Worm (Caenorhabditis elegans) whole organism, young adult: Measurements from ENCODE around the gene F01D5.10.

Source experiments
- B0019.2 ChIP-seq: fragments of 200-800 bp; sonication (Bioruptor generic); conservative IDR thresholded peaks from 2 replicates; pipeline ENCODE4 v1.3.6; 2022; ENCODE audit warnings: missing genetic modification reagents, missing genetic modification characterization, missing compliant biosample characterization
- B0035.1 ChIP-seq: sonication (generic microtip); optimal IDR thresholded peaks from 2 replicates; lab custom pipeline; 2016; ENCODE audit warnings: missing genetic modification characterization, mild to moderate bottlenecking, missing compliant biosample characterization, missing genotype, missing genetic modification reagents
- B0336.3 ChIP-seq: fragments of 200-800 bp; sonication (Bioruptor generic); IDR thresholded peaks from 2 replicates; pipeline ENCODE4 v1.3.6; 2022; ENCODE audit warnings: missing genetic modification characterization, missing compliant biosample characterization
- F10E7.11 ChIP-seq: sonication (generic microtip); optimal IDR thresholded peaks from 2 replicates; lab custom pipeline; 2017; ENCODE audit warnings: mild to moderate bottlenecking, missing genetic modification characterization, moderate library complexity, missing compliant biosample characterization
- F33H1.4 ChIP-seq: fragments of 200-800 bp; sonication (Bioruptor generic); IDR thresholded peaks from 2 replicates; pipeline ENCODE4 v1.3.6; 2022; ENCODE audit warnings: missing genetic modification reagents, missing genetic modification characterization, missing compliant biosample characterization
- K12H6.12 ChIP-seq: fragments of 200-800 bp; sonication (Bioruptor generic); optimal IDR thresholded peaks from 2 replicates; lab custom pipeline; 2018; ENCODE audit warnings: mild to moderate bottlenecking, missing genetic modification characterization, missing compliant biosample characterization
- T07F8.4 ChIP-seq: sonication (generic microtip); optimal IDR thresholded peaks from 2 replicates; lab custom pipeline; 2016; ENCODE audit warnings: mild to moderate bottlenecking, missing genetic modification characterization, moderate library complexity, missing compliant biosample characterization
- T26A5.8 ChIP-seq: sonication (generic microtip); optimal IDR thresholded peaks from 2 replicates; lab custom pipeline; 2016; ENCODE audit warnings: missing genetic modification characterization, missing compliant biosample characterization
- Y79H2A.3 ChIP-seq: fragments of 200-800 bp; sonication (Bioruptor generic); conservative IDR thresholded peaks from 2 replicates; pipeline ENCODE4 v1.3.6; 2022; ENCODE audit warnings: missing genetic modification reagents, missing genetic modification characterization, missing compliant biosample characterization
- akir-1 ChIP-seq: fragments of 200-800 bp; sonication (Bioruptor generic); optimal IDR thresholded peaks from 2 replicates; lab custom pipeline; 2018; ENCODE audit warnings: mild to moderate bottlenecking, missing genetic modification characterization, moderate library complexity, missing compliant biosample characterization
- ama-1 ChIP-seq, 3 experiments: fragments of 150-350 bp in 1 of 3; sonication (generic microtip) in 2 of 3; optimal IDR thresholded peaks; 2 replicates each; lab custom pipeline; 2014 to 2018; ENCODE audit warnings: missing biosample characterization in 2 of 3, missing genetic modification characterization in 2 of 3, missing genetic modification reagents in 2 of 3
- aptf-2 ChIP-seq: fragments of 200-800 bp; sonication (Bioruptor generic); conservative IDR thresholded peaks from 2 replicates; pipeline ENCODE4 v1.3.6; 2022; ENCODE audit warnings: missing genetic modification reagents, missing genetic modification characterization, missing compliant biosample characterization
- atf-7 ChIP-seq: sonication (generic microtip); optimal IDR thresholded peaks from 2 replicates; lab custom pipeline; 2017; ENCODE audit warnings: mild to moderate bottlenecking, missing genetic modification characterization, missing compliant biosample characterization
- athp-1 ChIP-seq: sonication (generic microtip); optimal IDR thresholded peaks from 2 replicates; lab custom pipeline; 2017; ENCODE audit warnings: mild to moderate bottlenecking, missing genetic modification characterization, missing compliant biosample characterization
- attf-5 ChIP-seq: fragments of 200-800 bp; sonication (Bioruptor generic); optimal IDR thresholded peaks from 2 replicates; lab custom pipeline; 2018; ENCODE audit warnings: mild to moderate bottlenecking, missing genetic modification characterization, missing compliant biosample characterization
- bed-1 ChIP-seq: fragments of 200-800 bp; sonication (Bioruptor generic); IDR thresholded peaks from 2 replicates; pipeline ENCODE4 v1.3.6; 2022; ENCODE audit warnings: missing genetic modification reagents, missing genetic modification characterization, missing compliant biosample characterization
- cebp-1 ChIP-seq, 2 experiments: fragments of 200-800 bp in 1 of 2; sonication (Bioruptor generic) in 1 of 2; sonication (generic microtip) in 1 of 2; IDR thresholded peaks in 1 of 2; optimal IDR thresholded peaks in 1 of 2; 2 replicates each; pipeline versions ENCODE4 v1.3.6 to Lab custom; 2017 to 2022; ENCODE audit warnings: missing compliant biosample characterization in 2 of 2, missing genetic modification characterization in 2 of 2, mild to moderate bottlenecking in 1 of 2, missing genetic modification reagents in 1 of 2, moderate library complexity in 1 of 2
- cebp-2 ChIP-seq: fragments of 200-800 bp; sonication (Bioruptor generic); IDR thresholded peaks from 2 replicates; pipeline ENCODE4 v1.3.6; 2022; ENCODE audit warnings: missing genetic modification characterization, missing compliant biosample characterization
- ceh-91 ChIP-seq: fragments of 200-800 bp; sonication (Bioruptor generic); IDR thresholded peaks from 2 replicates; pipeline ENCODE4 v1.3.6; 2022; ENCODE audit warnings: missing genetic modification reagents, missing genetic modification characterization, missing compliant biosample characterization
- chd-7 ChIP-seq: sonication (generic microtip); optimal IDR thresholded peaks from 2 replicates; lab custom pipeline; 2016; ENCODE audit warnings: mild to moderate bottlenecking, missing genetic modification characterization, moderate library complexity, missing compliant biosample characterization
- die-1 ChIP-seq: sonication (generic microtip); optimal IDR thresholded peaks from 2 replicates; lab custom pipeline; 2016; ENCODE audit warnings: missing genotype, mild to moderate bottlenecking, missing genetic modification characterization, missing compliant biosample characterization
- dox-1 ChIP-seq: fragments of 200-800 bp; sonication (Bioruptor generic); IDR thresholded peaks from 2 replicates; pipeline ENCODE4 v1.3.6; 2022; ENCODE audit warnings: missing genetic modification reagents, missing genetic modification characterization, missing compliant biosample characterization
- egl-44 ChIP-seq: fragments of 200-800 bp; sonication (Bioruptor generic); IDR thresholded peaks from 2 replicates; pipeline ENCODE4 v1.3.6; 2022; ENCODE audit warnings: missing genetic modification reagents, missing genetic modification characterization, missing compliant biosample characterization
- ets-4 ChIP-seq: fragments of 200-800 bp; sonication (Bioruptor generic); optimal IDR thresholded peaks from 2 replicates; lab custom pipeline; 2018; ENCODE audit warnings: mild to moderate bottlenecking, missing genetic modification characterization, missing compliant biosample characterization
- hlh-26 ChIP-seq: fragments of 200-800 bp; sonication (Bioruptor generic); conservative IDR thresholded peaks from 2 replicates; pipeline ENCODE4 v1.3.6; 2022; ENCODE audit warnings: missing genetic modification reagents, missing genetic modification characterization, missing compliant biosample characterization
- lin-26 ChIP-seq: fragments of 200-800 bp; sonication (Bioruptor generic); IDR thresholded peaks from 2 replicates; pipeline ENCODE4 v1.3.6; 2022; ENCODE audit warnings: missing genetic modification reagents, missing genetic modification characterization, missing compliant biosample characterization
- lin-40 ChIP-seq: sonication (generic microtip); optimal IDR thresholded peaks from 2 replicates; lab custom pipeline; 2016; ENCODE audit warnings: missing genetic modification characterization, mild to moderate bottlenecking, missing compliant biosample characterization, missing genotype, missing genetic modification reagents
- lin-54 ChIP-seq: fragments of 200-800 bp; sonication (Bioruptor generic); optimal IDR thresholded peaks from 2 replicates; lab custom pipeline; 2018; ENCODE audit warnings: mild to moderate bottlenecking, missing genetic modification characterization, missing compliant biosample characterization
- mcd-1 ChIP-seq: fragments of 200-800 bp; sonication (Bioruptor generic); IDR thresholded peaks from 2 replicates; pipeline ENCODE4 v1.3.6; 2022; ENCODE audit warnings: missing genetic modification reagents, missing genetic modification characterization, missing compliant biosample characterization
- nfya-2 ChIP-seq: fragments of 200-800 bp; sonication (Bioruptor generic); IDR thresholded peaks from 2 replicates; pipeline ENCODE4 v1.3.6; 2022; ENCODE audit warnings: missing genetic modification reagents, missing genetic modification characterization, missing compliant biosample characterization
- nfyb-1 ChIP-seq: fragments of 200-800 bp; sonication (Bioruptor generic); IDR thresholded peaks from 2 replicates; pipeline ENCODE4 v1.3.6; 2022; ENCODE audit warnings: missing genetic modification reagents, missing genetic modification characterization, missing compliant biosample characterization
- nhr-80 ChIP-seq: sonication (generic microtip); optimal IDR thresholded peaks from 2 replicates; lab custom pipeline; 2016; ENCODE audit warnings: missing genetic modification characterization, missing compliant biosample characterization
- nhr-90 ChIP-seq: sonication (generic microtip); optimal IDR thresholded peaks from 2 replicates; lab custom pipeline; 2016; ENCODE audit warnings: missing genotype, mild to moderate bottlenecking, missing genetic modification characterization, missing compliant biosample characterization
- pbrm-1 ChIP-seq: fragments of 200-800 bp; sonication (Bioruptor generic); IDR thresholded peaks from 2 replicates; pipeline ENCODE4 v1.3.6; 2022; ENCODE audit warnings: missing genetic modification reagents, missing genetic modification characterization, missing compliant biosample characterization
- rcor-1 ChIP-seq: fragments of 200-800 bp; sonication (Bioruptor generic); IDR thresholded peaks from 2 replicates; pipeline ENCODE4 v1.3.6; 2022; ENCODE audit warnings: missing genetic modification reagents, missing genetic modification characterization, missing compliant biosample characterization
- rpc-1 ChIP-seq, 2 experiments: fragments of 150-350 bp in 1 of 2; sonication (generic microtip) in 1 of 2; optimal IDR thresholded peaks; 2 replicates each; lab custom pipeline; 2014 to 2018; ENCODE audit warnings: missing biosample characterization in 1 of 2, missing genetic modification characterization in 1 of 2, missing genetic modification reagents in 1 of 2, missing genotype in 1 of 2
- sdz-38 ChIP-seq: sonication (generic microtip); optimal IDR thresholded peaks from 2 replicates; lab custom pipeline; 2016; ENCODE audit warnings: missing genotype, missing genetic modification characterization, missing compliant biosample characterization
- snpc-3.4 ChIP-seq: sonication (generic microtip); optimal IDR thresholded peaks from 2 replicates; lab custom pipeline; 2017; ENCODE audit warnings: missing genetic modification characterization, mild to moderate bottlenecking, missing compliant biosample characterization, antibody characterized with exemption, moderate library complexity, missing genotype, missing genetic modification reagents
- snpc-4 ChIP-seq, 5 experiments: fragments of 150-350 bp in 1 of 5; sonication (generic microtip) in 4 of 5; optimal IDR thresholded peaks; 2 replicates each; lab custom pipeline; 2014 to 2018; ENCODE audit warnings: missing genetic modification characterization in 5 of 5, missing biosample characterization in 3 of 5, antibody characterized with exemption in 2 of 5, mild to moderate bottlenecking in 2 of 5, missing compliant biosample characterization in 2 of 5, missing genotype in 2 of 5, moderate library complexity in 2 of 5, missing genetic modification reagents in 1 of 5
- somi-1 ChIP-seq: fragments of 200-800 bp; sonication (Bioruptor generic); optimal IDR thresholded peaks from 2 replicates; lab custom pipeline; 2018; ENCODE audit warnings: mild to moderate bottlenecking, missing genetic modification characterization, missing compliant biosample characterization
- tbp1 ChIP-seq: fragments of 200-800 bp; sonication (Bioruptor generic); optimal IDR thresholded peaks from 2 replicates; lab custom pipeline; 2018; ENCODE audit warnings: mild to moderate bottlenecking, missing genetic modification characterization, missing compliant biosample characterization
- ztf-18 ChIP-seq: sonication (generic microtip); optimal IDR thresholded peaks from 2 replicates; lab custom pipeline; 2016; ENCODE audit warnings: missing genotype, mild to moderate bottlenecking, missing genetic modification characterization, missing compliant biosample characterization
- ztf-22 ChIP-seq: fragments of 200-800 bp; sonication (Bioruptor generic); optimal IDR thresholded peaks from 2 replicates; lab custom pipeline; 2018; ENCODE audit warnings: mild to moderate bottlenecking, missing genetic modification characterization, moderate library complexity, missing compliant biosample characterization
- ztf-3 ChIP-seq: fragments of 200-800 bp; sonication (Bioruptor generic); optimal IDR thresholded peaks from 2 replicates; lab custom pipeline; 2018; ENCODE audit warnings: mild to moderate bottlenecking, missing genetic modification characterization, missing compliant biosample characterization

The F01D5.10 gene

ce11 chrII:14051474-14051934, 30.4 kb upstream of the F01D5.10 start:
- TF ChIP-seq aptf-2 (GFP tag; lab: Robert Waterston, UW) (no peak), snpc-4 (GFP tag; optimal IDR thresholded peaks at IDR 0.05; lab: Kevin White, UChicago) (no peak), snpc-4 (tag; optimal IDR thresholded peaks at IDR 0.05; lab: Kevin White, UChicago) (peak in 3 of 4 experiments; percentile 56 to 77 (median 63)), nhr-80 (tag; lab: Kevin White, UChicago) (peak; percentile 50)
- TF ChIP-seq, all 124 proteins: peak for 2

ce11 chrII:14050506-14050905, 29.4 kb upstream of the F01D5.10 start:
- peak; percentile 87 for TF ChIP-seq nhr-80 (tag; lab: Kevin White, UChicago)
- no peak for TF ChIP-seq Y79H2A.3
- no peak for TF ChIP-seq rcor-1 (GFP tag; lab: Robert Waterston, UW)
- TF ChIP-seq akir-1 (GFP tag; lab: Kevin White, UChicago): peak; percentile 53
- TF ChIP-seq atf-7: peak; percentile 48
- 0 out of 2 replicates have a peak, but pooled peaks have one; percentile 63 for TF ChIP-seq egl-44 (GFP tag; lab: Robert Waterston, UW)
- TF ChIP-seq chd-7 (tag; lab: Kevin White, UChicago): peak; percentile 72
- no peak for TF ChIP-seq nhr-90
- no peak for TF ChIP-seq F33H1.4 (GFP tag; lab: Robert Waterston, UW)
- peak; percentile 43 for TF ChIP-seq K12H6.12 (tag; lab: Kevin White, UChicago)
- peak; percentile 4 for TF ChIP-seq ets-4 (GFP tag; lab: Kevin White, UChicago)
- peak; percentile 41; the same call in 1 of the 2 replicates for TF ChIP-seq B0336.3 (GFP tag; lab: Robert Waterston, UW)
- TF ChIP-seq die-1: peak; percentile 37
- no peak for TF ChIP-seq B0019.2 (GFP tag; lab: Robert Waterston, UW)
- peak; percentile 54 for TF ChIP-seq tbp1 (GFP tag; lab: Kevin White, UChicago)
- TF ChIP-seq F10E7.11: no peak
- TF ChIP-seq hlh-26 (GFP tag; lab: Robert Waterston, UW): no peak
- no peak for TF ChIP-seq nfya-2 (GFP tag; lab: Robert Waterston, UW)
- peak; percentile 82 for TF ChIP-seq dox-1 (GFP tag; lab: Robert Waterston, UW)
- TF ChIP-seq nfyb-1 (GFP tag; lab: Robert Waterston, UW): peak; percentile 69
- peak; percentile 66 for TF ChIP-seq lin-26 (GFP tag; lab: Robert Waterston, UW)
- TF ChIP-seq sdz-38: no peak
- peak; percentile 25 for TF ChIP-seq lin-54
- TF ChIP-seq T07F8.4 (tag; lab: Kevin White, UChicago): no peak
- no peak for TF ChIP-seq bed-1 (GFP tag; lab: Robert Waterston, UW)
- peak; percentile 75 for TF ChIP-seq somi-1 (GFP tag; lab: Kevin White, UChicago)
- TF ChIP-seq cebp-2 (GFP tag; lab: Robert Waterston, UW): no peak
- no peak for TF ChIP-seq T26A5.8 (tag; lab: Kevin White, UChicago)
- TF ChIP-seq aptf-2 (GFP tag; lab: Robert Waterston, UW): 0 out of 2 replicates have a peak, but pooled peaks have one; percentile 36
- no peak for TF ChIP-seq B0035.1 (tag; lab: Kevin White, UChicago)
- TF ChIP-seq mcd-1 (GFP tag; lab: Robert Waterston, UW): peak; percentile 90
- TF ChIP-seq lin-40 (tag; lab: Kevin White, UChicago): peak; percentile 68
- peak; percentile 13 for TF ChIP-seq ztf-22
- TF ChIP-seq cebp-1 (GFP tag; IDR thresholded peaks at IDR 0.05; lab: Robert Waterston, UW): no peak
- TF ChIP-seq cebp-1 (tag; optimal IDR thresholded peaks at IDR 0.05; lab: Kevin White, UChicago): peak; percentile 71
- TF ChIP-seq pbrm-1 (GFP tag; lab: Robert Waterston, UW): 0 out of 2 replicates have a peak, but pooled peaks have one; percentile 39
- TF ChIP-seq ama-1 (optimal IDR thresholded peaks at IDR 0.05; lab: Kevin White, UChicago): no peak
- no peak for TF ChIP-seq ama-1 (GFP tag; optimal IDR thresholded peaks at IDR 0.05; lab: Kevin White, UChicago)
- no peak for TF ChIP-seq ceh-91
- no peak for TF ChIP-seq athp-1 (tag; lab: Kevin White, UChicago)
- peak; percentile 85 for TF ChIP-seq attf-5
- no peak for TF ChIP-seq snpc-3.4 (tag; lab: Kevin White, UChicago)
- no peak for TF ChIP-seq rpc-1 (optimal IDR thresholded peaks at IDR 0.05; lab: Kevin White, UChicago)
- no peak for TF ChIP-seq rpc-1 (tag; optimal IDR thresholded peaks at IDR 0.05; lab: Kevin White, UChicago)
- peak; percentile 47 for TF ChIP-seq ztf-18 (tag; lab: Kevin White, UChicago)
- no peak for TF ChIP-seq ztf-3 (GFP tag; lab: Kevin White, UChicago)
